Worm (Caenorhabditis elegans) whole organism, young adult: ENCODE results near the gene C28C12.12.

Source experiments
- F10E7.11 ChIP-seq: sonication (generic microtip); optimal IDR thresholded peaks from 2 replicates; lab custom pipeline; 2017; ENCODE audit warnings: mild to moderate bottlenecking, missing genetic modification characterization, moderate library complexity, missing compliant biosample characterization
- F23B12.7 ChIP-seq: sonication (generic microtip); optimal IDR thresholded peaks from 2 replicates; lab custom pipeline; 2017; ENCODE audit warnings: missing genetic modification characterization, mild to moderate bottlenecking, missing compliant biosample characterization, antibody characterized with exemption, moderate library complexity; ENCODE audit not compliant: insufficient read depth
- F37B4.10 ChIP-seq: fragments of 200-800 bp; sonication (Bioruptor generic); IDR thresholded peaks from 2 replicates; pipeline ENCODE4 v1.3.6; 2022; ENCODE audit warnings: missing genetic modification characterization, missing compliant biosample characterization
- F55B11.4 ChIP-seq: sonication (generic microtip); optimal IDR thresholded peaks from 2 replicates; lab custom pipeline; 2016; ENCODE audit warnings: missing compliant biosample characterization, missing genetic modification characterization, borderline replicate concordance; ENCODE audit not compliant: insufficient read depth
- Y53F4B.3 ChIP-seq: fragments of 200-800 bp; sonication (Bioruptor generic); IDR thresholded peaks from 2 replicates; pipeline ENCODE4 v1.3.6; 2022; ENCODE audit warnings: missing genetic modification reagents, missing genetic modification characterization, missing compliant biosample characterization
- Y53G8AR.9 ChIP-seq: fragments of 200-800 bp; sonication (Bioruptor generic); conservative IDR thresholded peaks from 2 replicates; pipeline ENCODE4 v1.3.6; 2022; ENCODE audit warnings: missing genetic modification reagents, missing genetic modification characterization, missing compliant biosample characterization
- Y56A3A.18 ChIP-seq: fragments of 200-800 bp; sonication (Bioruptor generic); IDR thresholded peaks from 2 replicates; pipeline ENCODE4 v1.3.6; 2022; ENCODE audit warnings: missing genetic modification reagents, missing genetic modification characterization, missing compliant biosample characterization
- Y79H2A.3 ChIP-seq: fragments of 200-800 bp; sonication (Bioruptor generic); conservative IDR thresholded peaks from 2 replicates; pipeline ENCODE4 v1.3.6; 2022; ENCODE audit warnings: missing genetic modification reagents, missing genetic modification characterization, missing compliant biosample characterization
- Y95B8A.8 ChIP-seq: fragments of 200-800 bp; sonication (Bioruptor generic); IDR thresholded peaks from 2 replicates; pipeline ENCODE4 v1.3.6; 2022; ENCODE audit warnings: missing genetic modification reagents, missing genetic modification characterization, missing compliant biosample characterization
- ZK185.1 ChIP-seq: sonication (generic microtip); optimal IDR thresholded peaks from 2 replicates; lab custom pipeline; 2016; ENCODE audit warnings: mild to moderate bottlenecking, missing genetic modification characterization, missing compliant biosample characterization; ENCODE audit not compliant: poor library complexity, severe bottlenecking
- akir-1 ChIP-seq: fragments of 200-800 bp; sonication (Bioruptor generic); optimal IDR thresholded peaks from 2 replicates; lab custom pipeline; 2018; ENCODE audit warnings: mild to moderate bottlenecking, missing genetic modification characterization, moderate library complexity, missing compliant biosample characterization
- aptf-2 ChIP-seq: fragments of 200-800 bp; sonication (Bioruptor generic); conservative IDR thresholded peaks from 2 replicates; pipeline ENCODE4 v1.3.6; 2022; ENCODE audit warnings: missing genetic modification reagents, missing genetic modification characterization, missing compliant biosample characterization
- atf-7 ChIP-seq: sonication (generic microtip); optimal IDR thresholded peaks from 2 replicates; lab custom pipeline; 2017; ENCODE audit warnings: mild to moderate bottlenecking, missing genetic modification characterization, missing compliant biosample characterization
- bed-2 ChIP-seq: fragments of 200-800 bp; sonication (Bioruptor generic); IDR thresholded peaks from 2 replicates; pipeline ENCODE4 v1.3.6; 2022; ENCODE audit warnings: missing genetic modification reagents, missing genetic modification characterization, missing compliant biosample characterization
- ccch-3 ChIP-seq: fragments of 200-800 bp; sonication (Bioruptor generic); optimal IDR thresholded peaks from 2 replicates; lab custom pipeline; 2018; ENCODE audit warnings: mild to moderate bottlenecking, missing genetic modification characterization, missing compliant biosample characterization
- cebp-1 ChIP-seq, 2 experiments: fragments of 200-800 bp in 1 of 2; sonication (Bioruptor generic) in 1 of 2; sonication (generic microtip) in 1 of 2; IDR thresholded peaks in 1 of 2; optimal IDR thresholded peaks in 1 of 2; 2 replicates each; pipeline versions ENCODE4 v1.3.6 to Lab custom; 2017 to 2022; ENCODE audit warnings: missing compliant biosample characterization in 2 of 2, missing genetic modification characterization in 2 of 2, mild to moderate bottlenecking in 1 of 2, missing genetic modification reagents in 1 of 2, moderate library complexity in 1 of 2
- cebp-2 ChIP-seq: fragments of 200-800 bp; sonication (Bioruptor generic); IDR thresholded peaks from 2 replicates; pipeline ENCODE4 v1.3.6; 2022; ENCODE audit warnings: missing genetic modification characterization, missing compliant biosample characterization
- die-1 ChIP-seq: sonication (generic microtip); optimal IDR thresholded peaks from 2 replicates; lab custom pipeline; 2016; ENCODE audit warnings: missing genotype, mild to moderate bottlenecking, missing genetic modification characterization, missing compliant biosample characterization
- ekl-4 ChIP-seq: fragments of 200-800 bp; sonication (Bioruptor generic); IDR thresholded peaks from 2 replicates; pipeline ENCODE4 v1.3.6; 2022; ENCODE audit warnings: missing genetic modification reagents, missing genetic modification characterization, missing compliant biosample characterization
- gei-17 ChIP-seq: fragments of 200-800 bp; sonication (Bioruptor generic); optimal IDR thresholded peaks from 2 replicates; lab custom pipeline; 2018; ENCODE audit warnings: mild to moderate bottlenecking, missing genetic modification characterization, missing compliant biosample characterization
- hlh-12 ChIP-seq: sonication (generic microtip); optimal IDR thresholded peaks from 2 replicates; lab custom pipeline; 2016; ENCODE audit warnings: missing genetic modification characterization, missing compliant biosample characterization
- lin-35 ChIP-seq, 3 experiments: fragments of 150-350 bp in 2 of 3; sonication (generic microtip) in 1 of 3; optimal IDR thresholded peaks; 2 replicates each; lab custom pipeline; 2014 to 2018; ENCODE audit warnings: missing biosample characterization in 3 of 3, missing genetic modification characterization in 3 of 3, missing genetic modification reagents in 3 of 3
- lir-1 ChIP-seq: fragments of 200-800 bp; sonication (Bioruptor generic); conservative IDR thresholded peaks from 2 replicates; pipeline ENCODE4 v1.3.6; 2022; ENCODE audit warnings: missing genetic modification reagents, missing genetic modification characterization, missing compliant biosample characterization
- madf-10 ChIP-seq: sonication (generic microtip); optimal IDR thresholded peaks from 2 replicates; lab custom pipeline; 2016; ENCODE audit warnings: mild to moderate bottlenecking, missing genetic modification characterization, missing compliant biosample characterization
- mcd-1 ChIP-seq: fragments of 200-800 bp; sonication (Bioruptor generic); IDR thresholded peaks from 2 replicates; pipeline ENCODE4 v1.3.6; 2022; ENCODE audit warnings: missing genetic modification reagents, missing genetic modification characterization, missing compliant biosample characterization
- nfya-1 ChIP-seq: sonication (generic microtip); optimal IDR thresholded peaks from 2 replicates; lab custom pipeline; 2017; ENCODE audit warnings: antibody characterized with exemption, missing compliant biosample characterization, missing genetic modification characterization, borderline replicate concordance; ENCODE audit not compliant: insufficient read depth
- nfya-2 ChIP-seq: fragments of 200-800 bp; sonication (Bioruptor generic); IDR thresholded peaks from 2 replicates; pipeline ENCODE4 v1.3.6; 2022; ENCODE audit warnings: missing genetic modification reagents, missing genetic modification characterization, missing compliant biosample characterization
- nfyb-1 ChIP-seq: fragments of 200-800 bp; sonication (Bioruptor generic); IDR thresholded peaks from 2 replicates; pipeline ENCODE4 v1.3.6; 2022; ENCODE audit warnings: missing genetic modification reagents, missing genetic modification characterization, missing compliant biosample characterization
- nhr-120 ChIP-seq: fragments of 200-800 bp; sonication (Bioruptor generic); IDR thresholded peaks from 2 replicates; pipeline ENCODE4 v1.3.6; 2022; ENCODE audit warnings: missing genetic modification characterization, missing compliant biosample characterization
- nhr-179 ChIP-seq: sonication (generic microtip); optimal IDR thresholded peaks from 2 replicates; lab custom pipeline; 2016; ENCODE audit warnings: mild to moderate bottlenecking, missing genetic modification characterization, missing compliant biosample characterization
- nhr-90 ChIP-seq: sonication (generic microtip); optimal IDR thresholded peaks from 2 replicates; lab custom pipeline; 2016; ENCODE audit warnings: missing genotype, mild to moderate bottlenecking, missing genetic modification characterization, missing compliant biosample characterization
- pha-4 ChIP-seq: fragments of 150-350 bp; sonication (generic microtip); optimal IDR thresholded peaks from 2 replicates; lab custom pipeline; 2014; ENCODE audit warnings: missing biosample characterization, missing genetic modification reagents, missing genetic modification characterization
- repo-1 ChIP-seq: sonication (generic microtip); optimal IDR thresholded peaks from 2 replicates; lab custom pipeline; 2017; ENCODE audit warnings: mild to moderate bottlenecking, missing genetic modification characterization, missing compliant biosample characterization
- snpc-3.4 ChIP-seq: sonication (generic microtip); optimal IDR thresholded peaks from 2 replicates; lab custom pipeline; 2017; ENCODE audit warnings: missing genetic modification characterization, mild to moderate bottlenecking, missing compliant biosample characterization, antibody characterized with exemption, moderate library complexity, missing genotype, missing genetic modification reagents
- snpc-4 ChIP-seq, 5 experiments: fragments of 150-350 bp in 1 of 5; sonication (generic microtip) in 4 of 5; optimal IDR thresholded peaks; 2 replicates each; lab custom pipeline; 2014 to 2018; ENCODE audit warnings: missing genetic modification characterization in 5 of 5, missing biosample characterization in 3 of 5, antibody characterized with exemption in 2 of 5, mild to moderate bottlenecking in 2 of 5, missing compliant biosample characterization in 2 of 5, missing genotype in 2 of 5, moderate library complexity in 2 of 5, missing genetic modification reagents in 1 of 5
- somi-1 ChIP-seq: fragments of 200-800 bp; sonication (Bioruptor generic); optimal IDR thresholded peaks from 2 replicates; lab custom pipeline; 2018; ENCODE audit warnings: mild to moderate bottlenecking, missing genetic modification characterization, missing compliant biosample characterization
- tbp1 ChIP-seq: fragments of 200-800 bp; sonication (Bioruptor generic); optimal IDR thresholded peaks from 2 replicates; lab custom pipeline; 2018; ENCODE audit warnings: mild to moderate bottlenecking, missing genetic modification characterization, missing compliant biosample characterization
- tlf-1 ChIP-seq: fragments of 200-800 bp; sonication (Bioruptor generic); optimal IDR thresholded peaks from 2 replicates; lab custom pipeline; 2018; ENCODE audit warnings: mild to moderate bottlenecking, missing genetic modification characterization, missing compliant biosample characterization
- unc-130 ChIP-seq: sonication (generic microtip); optimal IDR thresholded peaks from 2 replicates; lab custom pipeline; 2016; ENCODE audit warnings: missing genetic modification reagents, missing genetic modification characterization, missing compliant biosample characterization
- unc-62 ChIP-seq: fragments of 150-350 bp; optimal IDR thresholded peaks from 2 replicates; lab custom pipeline; 2014; ENCODE audit warnings: missing biosample characterization, missing genetic modification reagents, missing genetic modification characterization
- xnd-1 ChIP-seq: sonication (generic microtip); optimal IDR thresholded peaks from 2 replicates; lab custom pipeline; 2016; ENCODE audit warnings: missing genotype, missing genetic modification reagents, missing genetic modification characterization, missing compliant biosample characterization
- zfh-2 ChIP-seq: fragments of 200-800 bp; sonication (Bioruptor generic); conservative IDR thresholded peaks from 2 replicates; pipeline ENCODE4 v1.3.6; 2022; ENCODE audit warnings: missing genetic modification reagents, missing genetic modification characterization, missing compliant biosample characterization
- zim-3 ChIP-seq: sonication (generic microtip); optimal IDR thresholded peaks from 2 replicates; lab custom pipeline; 2017; ENCODE audit warnings: mild to moderate bottlenecking, missing genetic modification characterization, moderate library complexity, missing compliant biosample characterization
- ztf-18 ChIP-seq: sonication (generic microtip); optimal IDR thresholded peaks from 2 replicates; lab custom pipeline; 2016; ENCODE audit warnings: missing genotype, mild to moderate bottlenecking, missing genetic modification characterization, missing compliant biosample characterization
- ztf-22 ChIP-seq: fragments of 200-800 bp; sonication (Bioruptor generic); optimal IDR thresholded peaks from 2 replicates; lab custom pipeline; 2018; ENCODE audit warnings: mild to moderate bottlenecking, missing genetic modification characterization, moderate library complexity, missing compliant biosample characterization
- ztf-28 ChIP-seq: fragments of 200-800 bp; sonication (Bioruptor generic); IDR thresholded peaks from 2 replicates; pipeline ENCODE4 v1.3.6; 2022; ENCODE audit warnings: missing genetic modification reagents, missing genetic modification characterization, missing compliant biosample characterization

Gene C28C12.12

DNA sequence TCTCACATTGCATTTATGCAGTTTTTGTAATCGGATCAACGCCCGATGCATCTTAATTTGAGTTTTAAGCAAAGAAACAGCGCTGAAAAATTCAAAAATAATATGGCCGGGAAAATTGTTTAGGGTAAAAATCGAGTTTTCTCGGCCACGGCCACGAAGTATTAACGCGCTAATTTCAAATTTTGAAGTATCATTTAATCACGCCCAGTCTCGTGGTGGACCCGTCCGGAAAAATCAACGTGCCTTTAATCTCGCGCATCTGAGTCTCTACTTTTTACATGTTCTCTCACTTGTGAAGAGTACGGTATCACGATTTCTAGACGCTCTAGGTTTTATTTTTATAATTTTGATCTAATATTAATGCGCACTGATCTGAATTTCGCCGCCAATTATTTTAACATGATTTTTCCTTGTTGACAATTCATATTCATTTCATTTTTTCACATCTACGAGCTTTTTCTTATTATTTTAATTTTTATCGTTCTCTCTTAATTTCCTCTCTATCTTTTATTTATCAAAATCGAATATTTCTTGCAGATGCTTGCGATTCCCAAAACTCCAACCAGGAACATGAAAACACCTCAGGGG lies 2.7 kb upstream of the C28C12.12 start, which contains the start of the genes acdh-13 and mesp-1 (continued):
- TF ChIP-seq ccch-3 (GFP tag; lab: Kevin White, UChicago) (no peak), hlh-12 (tag; lab: Kevin White, UChicago) (no peak), lin-35 (GFP tag; optimal IDR thresholded peaks at IDR 0.05; lab: Kevin White, UChicago) (peak; percentile 9 to 63 (median 40)), F23B12.7 (no peak), F10E7.11 (tag; lab: Kevin White, UChicago) (no peak), unc-62 (no peak), snpc-4 (GFP tag; optimal IDR thresholded peaks at IDR 0.05; lab: Kevin White, UChicago) (peak; percentile 42), snpc-4 (tag; optimal IDR thresholded peaks at IDR 0.05; lab: Kevin White, UChicago) (peak; percentile 9 to 48 (median 26)), akir-1 (GFP tag; lab: Kevin White, UChicago) (no peak), cebp-1 (GFP tag; IDR thresholded peaks at IDR 0.05; lab: Robert Waterston, UW) (no peak; the same call in 1 of the 2 replicates), cebp-1 (tag; optimal IDR thresholded peaks at IDR 0.05; lab: Kevin White, UChicago) (no peak), Y53G8AR.9 (GFP tag; lab: Robert Waterston, UW) (no peak), nfya-1 (tag; lab: Kevin White, UChicago) (no peak), xnd-1 (tag; lab: Kevin White, UChicago) (peak; percentile 91), tbp1 (GFP tag; lab: Kevin White, UChicago) (peak; percentile 59), Y53F4B.3 (GFP tag; lab: Robert Waterston, UW) (no peak), repo-1 (tag; lab: Kevin White, UChicago) (no peak), nhr-90 (no peak), F55B11.4 (tag; lab: Kevin White, UChicago) (no peak), mcd-1 (peak; percentile 58), gei-17 (no peak), madf-10 (tag; lab: Kevin White, UChicago) (no peak), cebp-2 (no peak), ztf-28 (GFP tag; lab: Robert Waterston, UW) (peak; percentile 84), Y56A3A.18 (GFP tag; lab: Robert Waterston, UW) (no peak), snpc-3.4 (peak; percentile 81), nhr-179 (tag; lab: Kevin White, UChicago) (no peak), Y95B8A.8 (GFP tag; lab: Robert Waterston, UW) (peak; percentile 72; the same call in 1 of the 2 replicates), ZK185.1 (tag; lab: Kevin White, UChicago) (peak; percentile 65), unc-130 (GFP tag; lab: Kevin White, UChicago) (peak; percentile 94), nfyb-1 (GFP tag; lab: Robert Waterston, UW) (peak; percentile 56; the same call in 1 of the 2 replicates), Y79H2A.3 (GFP tag; lab: Robert Waterston, UW) (no peak), nhr-120 (no peak), zim-3 (tag; lab: Kevin White, UChicago) (no peak), ekl-4 (GFP tag; lab: Robert Waterston, UW) (peak; percentile 74), pha-4 (tag; lab: Kevin White, UChicago) (no peak), tlf-1 (GFP tag; lab: Kevin White, UChicago) (peak; percentile 86), ztf-22 (no peak), F37B4.10 (GFP tag; lab: Robert Waterston, UW) (no peak), bed-2 (GFP tag; lab: Robert Waterston, UW) (peak; percentile 71; the same call in 1 of the 2 replicates), ztf-18 (tag; lab: Kevin White, UChicago) (peak; percentile 29), atf-7 (tag; lab: Kevin White, UChicago) (no peak), somi-1 (GFP tag; lab: Kevin White, UChicago) (no peak), lir-1 (GFP tag; lab: Robert Waterston, UW) (peak; percentile 57; the same call in 1 of the 2 replicates), zfh-2 (GFP tag; lab: Robert Waterston, UW) (no peak), aptf-2 (GFP tag; lab: Robert Waterston, UW) (peak; percentile 45; the same call in 1 of the 2 replicates), nfya-2 (GFP tag; lab: Robert Waterston, UW) (no peak), die-1 (tag; lab: Kevin White, UChicago) (no peak)
